Fruit fly (Drosophila melanogaster) whole organism, embryonic: ENCODE results near the gene CG4770.
A peak's percentile ranks its signal among the peaks of the same experiment; 100 is the strongest.

ENCODE experiments used
- Abd-B ChIP-seq: fragments of 200-800 bp; sonication (Bioruptor generic); optimal IDR thresholded peaks from 2 replicates; lab custom pipeline; 2018; ENCODE audit warnings: missing biosample characterization, mild to moderate bottlenecking, missing genetic modification characterization, moderate library complexity
- Adf1 ChIP-seq: fragments of 200-800 bp; sonication (Bioruptor generic); IDR thresholded peaks from 2 replicates; pipeline ENCODE4 v1.3.6; 2022; ENCODE audit warnings: missing biosample characterization, missing genetic modification characterization
- Blimp-1 ChIP-seq: fragments of 200-800 bp; sonication (Bioruptor generic); optimal IDR thresholded peaks from 3 replicates; lab custom pipeline; 2018; ENCODE audit warnings: missing biosample characterization, missing genetic modification characterization, mild to moderate bottlenecking, moderate library complexity, missing genetic modification reagents
- CG10209 ChIP-seq: fragments of 200-800 bp; sonication (Bioruptor generic); optimal IDR thresholded peaks from 3 replicates; lab custom pipeline; 2017; ENCODE audit warnings: missing biosample characterization, mild to moderate bottlenecking, missing genetic modification characterization, missing genetic modification reagents
- CG10959 ChIP-seq: fragments of 200-800 bp; sonication (Bioruptor generic); IDR thresholded peaks from 2 replicates; pipeline ENCODE4 v1.3.6; 2022; ENCODE audit warnings: missing biosample characterization, missing genetic modification characterization
- CG11093 ChIP-seq: fragments of 200-800 bp; sonication (Bioruptor generic); IDR thresholded peaks from 3 replicates; pipeline ENCODE4 v1.3.6; 2022; ENCODE audit warnings: missing biosample characterization, missing genetic modification characterization
- CG13296 ChIP-seq: fragments of 200-800 bp; sonication (Bioruptor generic); optimal IDR thresholded peaks from 3 replicates; lab custom pipeline; 2018; ENCODE audit warnings: missing biosample characterization, mild to moderate bottlenecking, missing genetic modification characterization
- CG17802 ChIP-seq: fragments of 200-800 bp; sonication (Bioruptor generic); optimal IDR thresholded peaks from 2 replicates; lab custom pipeline; 2018; ENCODE audit warnings: missing biosample characterization, mild to moderate bottlenecking, missing genetic modification characterization, moderate library complexity
- CG17829 ChIP-seq: fragments of 200-800 bp; optimal IDR thresholded peaks from 2 replicates; lab custom pipeline; 2019; ENCODE audit warnings: missing biosample characterization, mild to moderate bottlenecking, missing genetic modification characterization, moderate library complexity
- CG18011 ChIP-seq: fragments of 200-800 bp; sonication (Bioruptor generic); optimal IDR thresholded peaks from 2 replicates; lab custom pipeline; 2017; ENCODE audit warnings: missing biosample characterization, missing genetic modification characterization, mild to moderate bottlenecking, moderate library complexity, missing genotype
- CG18262 ChIP-seq: fragments of 200-800 bp; optimal IDR thresholded peaks from 3 replicates; lab custom pipeline; 2019; ENCODE audit warnings: missing biosample characterization, mild to moderate bottlenecking, missing genetic modification characterization, moderate library complexity
- CG31441 ChIP-seq: fragments of 200-800 bp; sonication (Bioruptor generic); IDR thresholded peaks from 2 replicates; pipeline ENCODE4 v1.3.6; 2022; ENCODE audit warnings: missing biosample characterization, missing genetic modification characterization
- CG5953 ChIP-seq: fragments of 200-800 bp; sonication (Bioruptor generic); IDR thresholded peaks from 2 replicates; pipeline ENCODE4 v1.3.6; 2022; ENCODE audit warnings: missing biosample characterization, missing genetic modification characterization
- CG6175 ChIP-seq: fragments of 200-800 bp; sonication (Bioruptor generic); IDR thresholded peaks from 3 replicates; pipeline ENCODE4 v1.3.6; 2022; ENCODE audit warnings: missing biosample characterization, missing genetic modification characterization
- CG7786 ChIP-seq: fragments of 200-800 bp; sonication (Bioruptor generic); optimal IDR thresholded peaks from 2 replicates; lab custom pipeline; 2016; ENCODE audit warnings: missing biosample characterization, missing genetic modification characterization
- Deaf1 ChIP-seq: fragments of 200-800 bp; optimal IDR thresholded peaks from 3 replicates; lab custom pipeline; 2019; ENCODE audit warnings: missing biosample characterization, mild to moderate bottlenecking, missing genetic modification characterization, moderate library complexity
- Elba2 ChIP-seq: fragments of 200-800 bp; sonication (Bioruptor generic); optimal IDR thresholded peaks from 3 replicates; lab custom pipeline; 2016; ENCODE audit warnings: missing biosample characterization, missing genetic modification characterization
- Fer2 ChIP-seq: fragments of 200-800 bp; sonication (Bioruptor generic); optimal IDR thresholded peaks from 2 replicates; lab custom pipeline; 2018; ENCODE audit warnings: missing biosample characterization, mild to moderate bottlenecking, missing genetic modification characterization, moderate library complexity
- H15 ChIP-seq: fragments of 200-800 bp; sonication (Bioruptor generic); IDR thresholded peaks from 3 replicates; pipeline ENCODE4 v1.3.6; 2022; ENCODE audit warnings: missing biosample characterization, missing genetic modification characterization
- Hey ChIP-seq: fragments of 200-800 bp; sonication (Bioruptor generic); optimal IDR thresholded peaks from 3 replicates; lab custom pipeline; 2018; ENCODE audit warnings: missing biosample characterization, mild to moderate bottlenecking, missing genetic modification characterization
- Lpt ChIP-seq: fragments of >200 bp; optimal IDR thresholded peaks from 2 replicates; lab custom pipeline; 2018; ENCODE audit warnings: missing biosample characterization, missing genetic modification characterization
- MTF-1 ChIP-seq: fragments of 200-800 bp; sonication (Bioruptor generic); optimal IDR thresholded peaks from 2 replicates; lab custom pipeline; 2018; ENCODE audit warnings: missing biosample characterization, mild to moderate bottlenecking, missing genetic modification characterization, borderline replicate concordance
- NfI ChIP-seq: fragments of 200-800 bp; sonication (Bioruptor generic); optimal IDR thresholded peaks from 3 replicates; lab custom pipeline; 2018; ENCODE audit warnings: missing biosample characterization, mild to moderate bottlenecking, missing genetic modification characterization, moderate library complexity
- PHDP ChIP-seq: fragments of 200-800 bp; sonication (Bioruptor generic); optimal IDR thresholded peaks from 3 replicates; lab custom pipeline; 2018; ENCODE audit warnings: missing biosample characterization, mild to moderate bottlenecking, missing genetic modification characterization, moderate library complexity
- Ravus ChIP-seq: fragments of 200-800 bp; sonication (Bioruptor generic); IDR thresholded peaks from 2 replicates; pipeline ENCODE4 v1.3.6; 2022; ENCODE audit warnings: missing biosample characterization, missing genetic modification characterization
- Side ChIP-seq: fragments of 200-800 bp; sonication (Bioruptor generic); optimal IDR thresholded peaks from 2 replicates; lab custom pipeline; 2016; ENCODE audit warnings: missing biosample characterization, missing genetic modification characterization
- Spps ChIP-seq: fragments of 200-800 bp; sonication (Bioruptor generic); optimal IDR thresholded peaks from 2 replicates; lab custom pipeline; 2018; ENCODE audit warnings: missing biosample characterization, mild to moderate bottlenecking, missing genetic modification characterization
- Trl ChIP-seq, 3 experiments: fragments of >200 bp in 2 of 3; fragments of 200-800 bp in 1 of 3; sonication (Bioruptor generic) in 1 of 3; optimal IDR thresholded peaks; 2 replicates in 1 of 3; 3 replicates in 2 of 3; lab custom pipeline; 2016 to 2017; ENCODE audit warnings: missing biosample characterization in 1 of 3, missing genetic modification characterization in 1 of 3
- abd-A ChIP-seq: fragments of 200-800 bp; sonication (Bioruptor generic); optimal IDR thresholded peaks from 3 replicates; lab custom pipeline; 2019; ENCODE audit warnings: missing biosample characterization, mild to moderate bottlenecking, missing genetic modification characterization, moderate library complexity
- az2 ChIP-seq: fragments of 200-800 bp; sonication (Bioruptor generic); optimal IDR thresholded peaks from 3 replicates; lab custom pipeline; 2016; ENCODE audit warnings: missing biosample characterization, missing genetic modification characterization
- croc ChIP-seq: fragments of 200-800 bp; sonication (Bioruptor generic); conservative IDR thresholded peaks from 3 replicates; pipeline ENCODE4 v1.3.6; 2022; ENCODE audit warnings: missing biosample characterization, missing genetic modification characterization
- dysf ChIP-seq: fragments of 200-800 bp; sonication (Bioruptor generic); IDR thresholded peaks from 3 replicates; pipeline ENCODE4 v1.3.6; 2022; ENCODE audit warnings: missing biosample characterization, missing genetic modification characterization
- esg ChIP-seq: fragments of 200-800 bp; sonication (Bioruptor generic); conservative IDR thresholded peaks from 2 replicates; pipeline ENCODE4 v1.3.6; 2022; ENCODE audit warnings: missing biosample characterization, missing genetic modification characterization
- fd96Cb ChIP-seq: fragments of 200-800 bp; sonication (Bioruptor generic); optimal IDR thresholded peaks from 2 replicates; lab custom pipeline; 2018; ENCODE audit warnings: missing biosample characterization, mild to moderate bottlenecking, missing genetic modification characterization, moderate library complexity
- gcm2 ChIP-seq: fragments of 200-800 bp; sonication (Bioruptor generic); optimal IDR thresholded peaks from 2 replicates; lab custom pipeline; 2016; ENCODE audit warnings: missing biosample characterization, missing genetic modification characterization
- gro ChIP-seq: fragments of 200-800 bp; sonication (Bioruptor generic); optimal IDR thresholded peaks from 2 replicates; lab custom pipeline; 2016; ENCODE audit warnings: missing biosample characterization, missing genetic modification characterization
- gsb ChIP-seq: fragments of 200-800 bp; sonication (Bioruptor generic); IDR thresholded peaks from 2 replicates; pipeline ENCODE4 v1.3.6; 2022; ENCODE audit warnings: missing biosample characterization, missing genetic modification characterization
- hbn ChIP-seq: fragments of 200-800 bp; sonication (Bioruptor generic); IDR thresholded peaks from 2 replicates; pipeline ENCODE4 v1.3.6; 2022; ENCODE audit warnings: missing biosample characterization, missing genetic modification characterization; ENCODE audit not compliant: partially characterized antibody
- hth ChIP-seq: fragments of >200 bp; optimal IDR thresholded peaks from 2 replicates; lab custom pipeline; 2017; ENCODE audit warnings: inconsistent platforms
- kni ChIP-seq: fragments of 200-800 bp; sonication (Bioruptor generic); optimal IDR thresholded peaks from 3 replicates; lab custom pipeline; 2017; ENCODE audit warnings: mild to moderate bottlenecking, missing biosample characterization, missing genetic modification reagents, missing genetic modification characterization
- knrl ChIP-seq: fragments of 200-800 bp; sonication (Bioruptor generic); IDR thresholded peaks from 3 replicates; pipeline ENCODE4 v1.3.6; 2022; ENCODE audit warnings: missing biosample characterization, missing genetic modification characterization; ENCODE audit not compliant: partially characterized antibody
- lola ChIP-seq, 3 experiments: fragments of >200 bp in 2 of 3; fragments of 200-800 bp in 1 of 3; sonication (Bioruptor generic) in 1 of 3; optimal IDR thresholded peaks; 2 replicates each; lab custom pipeline; 2017 to 2019; ENCODE audit warnings: missing biosample characterization in 3 of 3, missing genetic modification characterization in 3 of 3, mild to moderate bottlenecking in 1 of 3, moderate library complexity in 1 of 3
- pnt ChIP-seq: fragments of 200-800 bp; sonication (Bioruptor generic); optimal IDR thresholded peaks from 3 replicates; lab custom pipeline; 2016; ENCODE audit warnings: missing biosample characterization, missing genetic modification characterization
- sens-2 ChIP-seq: fragments of 200-800 bp; sonication (Bioruptor generic); IDR thresholded peaks from 2 replicates; pipeline ENCODE4 v1.3.6; 2022; ENCODE audit warnings: missing biosample characterization, missing genetic modification characterization
- shn ChIP-seq: fragments of 200-800 bp; sonication (Bioruptor generic); optimal IDR thresholded peaks from 3 replicates; lab custom pipeline; 2016; ENCODE audit warnings: missing biosample characterization, missing genetic modification characterization
- so ChIP-seq: fragments of 200-800 bp; sonication (Bioruptor generic); IDR thresholded peaks from 3 replicates; pipeline ENCODE4 v1.3.6; 2022; ENCODE audit warnings: missing biosample characterization, missing genetic modification characterization
- sr ChIP-seq: fragments of 200-800 bp; sonication (Bioruptor generic); IDR thresholded peaks from 3 replicates; pipeline ENCODE4 v1.3.6; 2022; ENCODE audit warnings: missing biosample characterization, missing genetic modification characterization
- trem ChIP-seq: fragments of 200-800 bp; optimal IDR thresholded peaks from 3 replicates; lab custom pipeline; 2019; ENCODE audit warnings: missing biosample characterization, mild to moderate bottlenecking, missing genetic modification characterization, moderate library complexity
- unpg ChIP-seq: fragments of 200-800 bp; sonication (Bioruptor generic); optimal IDR thresholded peaks from 3 replicates; lab custom pipeline; 2018; ENCODE audit warnings: missing biosample characterization, mild to moderate bottlenecking, missing genetic modification characterization, moderate library complexity
- zen ChIP-seq: fragments of 200-800 bp; sonication (Bioruptor generic); optimal IDR thresholded peaks from 3 replicates; lab custom pipeline; 2018; ENCODE audit warnings: missing biosample characterization, mild to moderate bottlenecking, missing genetic modification characterization, moderate library complexity

Gene CG4770

DNA sequence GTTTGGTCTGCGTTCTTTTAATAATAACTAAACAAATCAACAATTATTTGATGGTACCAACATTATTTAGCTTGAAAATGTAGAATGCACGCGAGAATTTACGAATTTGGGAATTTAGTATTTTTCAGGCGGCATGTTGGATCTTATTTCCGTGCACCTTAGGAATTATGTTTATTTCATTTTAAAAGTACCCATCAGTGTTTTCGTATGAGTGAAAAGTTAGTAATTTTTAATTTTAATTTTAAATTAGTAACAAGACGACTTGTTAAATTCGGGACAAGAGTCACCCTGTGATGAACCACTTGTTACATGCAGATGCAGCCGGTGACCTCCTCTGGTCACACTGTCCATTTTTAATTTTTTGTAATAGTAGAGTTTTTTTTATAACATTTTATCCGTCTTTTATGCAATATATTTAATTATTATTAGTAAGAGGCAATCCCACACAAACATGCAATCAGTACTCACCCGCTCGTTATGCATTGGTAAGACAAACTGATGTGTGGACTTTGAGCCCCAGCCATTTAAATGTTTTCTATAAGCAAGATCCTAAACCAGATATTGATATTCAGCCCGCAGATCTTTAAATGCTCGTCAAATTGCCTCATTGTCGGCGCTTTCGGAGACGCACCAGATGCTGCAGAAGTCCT lies 40.8 kb upstream of the CG4770 start, which contains the start of the genes CG17186 and Arc42 (continued):
- TF ChIP-seq H15 (GFP tag; lab: Robert Waterston, UW) (no peak), Abd-B (peak; percentile 27), NfI (GFP tag; lab: Kevin White, UChicago) (peak; percentile 33), CG10209 (no peak), knrl (GFP tag; lab: Robert Waterston, UW) (peak; percentile 13; the same call in 1 of the 3 replicates), CG18262 (tag; lab: Kevin White, UChicago) (peak; percentile 19), zen (tag; lab: Kevin White, UChicago) (peak; percentile 23), az2 (GFP tag; lab: Kevin White, UChicago) (peak; percentile 3), Hey (no peak), so (GFP tag; lab: Robert Waterston, UW) (no peak), CG10959 (GFP tag; lab: Robert Waterston, UW) (no peak), esg (no peak), sens-2 (GFP tag; lab: Robert Waterston, UW) (no peak), lola (GFP tag; optimal IDR thresholded peaks at IDR 0.05; lab: Kevin White, UChicago) (peak in 1 of 3 experiments; percentile 21), kni (GFP tag; lab: Kevin White, UChicago) (no peak), dysf (GFP tag; lab: Robert Waterston, UW) (no peak), sr (GFP tag; lab: Robert Waterston, UW) (no peak), croc (GFP tag; lab: Robert Waterston, UW) (no peak), CG11093 (GFP tag; lab: Robert Waterston, UW) (no peak), unpg (GFP tag; lab: Kevin White, UChicago) (peak; percentile 6), gsb (GFP tag; lab: Robert Waterston, UW) (no peak), Trl (optimal IDR thresholded peaks at IDR 0.05; lab: Kevin White, UChicago) (no peak), Trl (GFP tag; optimal IDR thresholded peaks at IDR 0.05; lab: Kevin White, UChicago) (no peak), Side (GFP tag; lab: Kevin White, UChicago) (no peak), gcm2 (no peak), fd96Cb (tag; lab: Kevin White, UChicago) (no peak), Adf1 (GFP tag; lab: Robert Waterston, UW) (no peak), CG5953 (GFP tag; lab: Robert Waterston, UW) (no peak), Ravus (GFP tag; lab: Robert Waterston, UW) (no peak), CG13296 (no peak), Elba2 (no peak), CG18011 (GFP tag; lab: Kevin White, UChicago) (no peak), gro (GFP tag; lab: Kevin White, UChicago) (no peak), CG17829 (tag; lab: Kevin White, UChicago) (peak; percentile 9), PHDP (peak; percentile 6), CG17802 (no peak), MTF-1 (GFP tag; lab: Kevin White, UChicago) (no peak), Blimp-1 (GFP tag; lab: Kevin White, UChicago) (no peak), hbn (GFP tag; lab: Robert Waterston, UW) (no peak), pnt (no peak), Spps (tag; lab: Kevin White, UChicago) (peak; percentile 12), Lpt (GFP tag; lab: Kevin White, UChicago) (no peak), Deaf1 (no peak), CG31441 (GFP tag; lab: Robert Waterston, UW) (peak; percentile 46), CG7786 (GFP tag; lab: Kevin White, UChicago) (no peak), CG6175 (GFP tag; lab: Robert Waterston, UW) (no peak), abd-A (no peak), shn (GFP tag; lab: Kevin White, UChicago) (no peak), Fer2 (tag; lab: Kevin White, UChicago) (no peak), trem (peak; percentile 71), hth (no peak)
